Fruit fly (Drosophila melanogaster) whole organism, embryonic: ENCODE results near the gene Or7a.
A peak's percentile ranks its signal among the peaks of the same experiment; 100 is the strongest.

ENCODE experiments used
- ATbp ChIP-seq: fragments of 200-800 bp; sonication (Bioruptor generic); optimal IDR thresholded peaks from 2 replicates; lab custom pipeline; 2017; ENCODE audit warnings: missing biosample characterization, mild to moderate bottlenecking, missing genetic modification characterization, missing genetic modification reagents
- Adf1 ChIP-seq: fragments of 200-800 bp; sonication (Bioruptor generic); IDR thresholded peaks from 2 replicates; pipeline ENCODE4 v1.3.6; 2022; ENCODE audit warnings: missing biosample characterization, missing genetic modification characterization
- Atf6 ChIP-seq: fragments of 200-800 bp; sonication (Bioruptor generic); IDR thresholded peaks from 2 replicates; pipeline ENCODE4 v1.3.6; 2022; ENCODE audit warnings: missing biosample characterization, missing genetic modification characterization
- CG10147 ChIP-seq: fragments of 200-800 bp; sonication (Bioruptor generic); optimal IDR thresholded peaks from 2 replicates; lab custom pipeline; 2019; ENCODE audit warnings: missing biosample characterization, mild to moderate bottlenecking, missing genetic modification characterization, moderate library complexity
- CG10267 ChIP-seq: fragments of 200-800 bp; sonication (Bioruptor generic); optimal IDR thresholded peaks from 2 replicates; lab custom pipeline; 2018; ENCODE audit warnings: missing biosample characterization, mild to moderate bottlenecking, missing genetic modification characterization, moderate library complexity
- CG10462 ChIP-seq: fragments of 200-800 bp; sonication (Bioruptor generic); optimal IDR thresholded peaks from 2 replicates; lab custom pipeline; 2016; ENCODE audit warnings: missing biosample characterization, missing genetic modification characterization
- CG11398 ChIP-seq: fragments of 200-800 bp; sonication (Bioruptor generic); optimal IDR thresholded peaks from 2 replicates; lab custom pipeline; 2016; ENCODE audit warnings: missing biosample characterization, missing genetic modification characterization
- CG11560 ChIP-seq: fragments of 200-800 bp; sonication (Bioruptor generic); IDR thresholded peaks from 3 replicates; pipeline ENCODE4 v1.3.6; 2022; ENCODE audit warnings: missing biosample characterization, missing genetic modification characterization
- CG12104 ChIP-seq: fragments of 200-800 bp; sonication (Bioruptor generic); optimal IDR thresholded peaks from 3 replicates; lab custom pipeline; 2016; ENCODE audit warnings: missing biosample characterization, missing genetic modification characterization
- CG12391 ChIP-seq: fragments of 200-800 bp; sonication (Bioruptor generic); optimal IDR thresholded peaks from 3 replicates; lab custom pipeline; 2018; ENCODE audit warnings: missing biosample characterization, mild to moderate bottlenecking, missing genetic modification characterization, moderate library complexity
- CG12769 ChIP-seq: fragments of 200-800 bp; sonication (Bioruptor generic); optimal IDR thresholded peaks from 2 replicates; lab custom pipeline; 2019; ENCODE audit warnings: missing biosample characterization, mild to moderate bottlenecking, missing genetic modification characterization, moderate library complexity
- CG13624 ChIP-seq: fragments of 200-800 bp; sonication (Bioruptor generic); optimal IDR thresholded peaks from 2 replicates; lab custom pipeline; 2016; ENCODE audit warnings: missing biosample characterization, missing genetic modification characterization
- CG15514 ChIP-seq: fragments of 200-800 bp; sonication (Bioruptor generic); optimal IDR thresholded peaks from 3 replicates; lab custom pipeline; 2017; ENCODE audit warnings: missing biosample characterization, missing genetic modification characterization, mild to moderate bottlenecking, moderate library complexity, missing genetic modification reagents
- CG17361 ChIP-seq: fragments of 200-800 bp; sonication (Bioruptor generic); IDR thresholded peaks from 3 replicates; pipeline ENCODE4 v1.3.6; 2022; ENCODE audit warnings: missing biosample characterization, missing genetic modification characterization
- CG18262 ChIP-seq: fragments of 200-800 bp; optimal IDR thresholded peaks from 3 replicates; lab custom pipeline; 2019; ENCODE audit warnings: missing biosample characterization, mild to moderate bottlenecking, missing genetic modification characterization, moderate library complexity
- CG2129 ChIP-seq: fragments of 200-800 bp; sonication (Bioruptor generic); IDR thresholded peaks from 2 replicates; pipeline ENCODE4 v1.3.6; 2022; ENCODE audit warnings: missing biosample characterization, missing genetic modification characterization; ENCODE audit not compliant: partially characterized antibody
- CG30431 ChIP-seq: fragments of 200-800 bp; sonication (Bioruptor generic); optimal IDR thresholded peaks from 2 replicates; lab custom pipeline; 2017; ENCODE audit warnings: missing biosample characterization, missing genetic modification characterization
- CG3281 ChIP-seq: fragments of 200-800 bp; sonication (Bioruptor generic); optimal IDR thresholded peaks from 3 replicates; lab custom pipeline; 2017; ENCODE audit warnings: missing biosample characterization, mild to moderate bottlenecking, missing genetic modification characterization
- CG3726 ChIP-seq: fragments of 200-800 bp; sonication (Bioruptor generic); IDR thresholded peaks from 3 replicates; pipeline ENCODE4, ENCODE4 v1.3.6; 2022; ENCODE audit warnings: missing biosample characterization, missing genetic modification characterization
- CG4730 ChIP-seq: fragments of 200-800 bp; sonication (Bioruptor generic); IDR thresholded peaks from 2 replicates; pipeline ENCODE4 v1.3.6; 2022; ENCODE audit warnings: missing biosample characterization, missing genetic modification characterization
- CG5245 ChIP-seq: fragments of 200-800 bp; sonication (Bioruptor generic); optimal IDR thresholded peaks from 3 replicates; lab custom pipeline; 2016; ENCODE audit warnings: missing biosample characterization, missing genetic modification characterization
- CG6254 ChIP-seq: fragments of 200-800 bp; sonication (Bioruptor generic); optimal IDR thresholded peaks from 3 replicates; lab custom pipeline; 2017; ENCODE audit warnings: mild to moderate bottlenecking, missing biosample characterization, missing genetic modification reagents, missing genetic modification characterization
- CG9437 ChIP-seq: fragments of 200-800 bp; sonication (Bioruptor generic); optimal IDR thresholded peaks from 2 replicates; lab custom pipeline; 2018; ENCODE audit warnings: missing biosample characterization, mild to moderate bottlenecking, missing genetic modification characterization
- CoRest ChIP-seq: fragments of 200-800 bp; sonication (Bioruptor generic); optimal IDR thresholded peaks from 3 replicates; lab custom pipeline; 2018; ENCODE audit warnings: missing biosample characterization, mild to moderate bottlenecking, missing genetic modification characterization, moderate library complexity
- D19A ChIP-seq: fragments of 200-800 bp; optimal IDR thresholded peaks from 3 replicates; lab custom pipeline; 2019; ENCODE audit warnings: missing biosample characterization, mild to moderate bottlenecking, missing genetic modification characterization, moderate library complexity
- D19B ChIP-seq: fragments of 200-800 bp; sonication (Bioruptor generic); optimal IDR thresholded peaks from 2 replicates; lab custom pipeline; 2017; ENCODE audit warnings: missing biosample characterization, mild to moderate bottlenecking, missing genetic modification characterization
- HHEX ChIP-seq: fragments of 200-800 bp; sonication (Bioruptor generic); optimal IDR thresholded peaks from 3 replicates; lab custom pipeline; 2017; ENCODE audit warnings: missing biosample characterization, mild to moderate bottlenecking, missing genetic modification characterization, missing genetic modification reagents
- Hey ChIP-seq: fragments of 200-800 bp; sonication (Bioruptor generic); optimal IDR thresholded peaks from 3 replicates; lab custom pipeline; 2018; ENCODE audit warnings: missing biosample characterization, mild to moderate bottlenecking, missing genetic modification characterization
- Sox100B ChIP-seq: fragments of 200-800 bp; sonication (Bioruptor generic); optimal IDR thresholded peaks from 3 replicates; lab custom pipeline; 2018; ENCODE audit warnings: missing biosample characterization, mild to moderate bottlenecking, missing genetic modification characterization
- Vsx1 ChIP-seq: fragments of 200-800 bp; sonication (Bioruptor generic); optimal IDR thresholded peaks from 2 replicates; lab custom pipeline; 2017; ENCODE audit warnings: missing biosample characterization, mild to moderate bottlenecking, missing genetic modification characterization, missing genetic modification reagents
- abd-A ChIP-seq: fragments of 200-800 bp; sonication (Bioruptor generic); optimal IDR thresholded peaks from 3 replicates; lab custom pipeline; 2019; ENCODE audit warnings: missing biosample characterization, mild to moderate bottlenecking, missing genetic modification characterization, moderate library complexity
- bowl ChIP-seq: fragments of 200-800 bp; sonication (Bioruptor generic); IDR thresholded peaks from 2 replicates; pipeline ENCODE4 v1.3.6; 2022; ENCODE audit warnings: missing biosample characterization, missing genetic modification characterization
- crol ChIP-seq: fragments of 200-800 bp; sonication (Bioruptor generic); IDR thresholded peaks from 2 replicates; pipeline ENCODE4 v1.3.6; 2022; ENCODE audit warnings: missing biosample characterization, missing genetic modification characterization
- disco-r ChIP-seq: fragments of 200-800 bp; sonication (Bioruptor generic); optimal IDR thresholded peaks from 2 replicates; lab custom pipeline; 2016; ENCODE audit warnings: missing biosample characterization, missing genetic modification characterization
- dmrt99B ChIP-seq: fragments of 200-800 bp; sonication (Bioruptor generic); optimal IDR thresholded peaks from 2 replicates; lab custom pipeline; 2018; ENCODE audit warnings: missing biosample characterization, mild to moderate bottlenecking, missing genetic modification characterization, moderate library complexity
- ftz-f1 ChIP-seq: fragments of 200-800 bp; sonication (Bioruptor generic); optimal IDR thresholded peaks from 2 replicates; lab custom pipeline; 2016; ENCODE audit warnings: missing biosample characterization, missing genetic modification characterization
- gem ChIP-seq: fragments of 200-800 bp; sonication (Bioruptor generic); optimal IDR thresholded peaks from 2 replicates; lab custom pipeline; 2019; ENCODE audit warnings: missing biosample characterization, mild to moderate bottlenecking, missing genetic modification characterization, moderate library complexity
- hbn ChIP-seq: fragments of 200-800 bp; sonication (Bioruptor generic); IDR thresholded peaks from 2 replicates; pipeline ENCODE4 v1.3.6; 2022; ENCODE audit warnings: missing biosample characterization, missing genetic modification characterization; ENCODE audit not compliant: partially characterized antibody
- kni ChIP-seq: fragments of 200-800 bp; sonication (Bioruptor generic); optimal IDR thresholded peaks from 3 replicates; lab custom pipeline; 2017; ENCODE audit warnings: mild to moderate bottlenecking, missing biosample characterization, missing genetic modification reagents, missing genetic modification characterization
- lola ChIP-seq, 3 experiments: fragments of >200 bp in 2 of 3; fragments of 200-800 bp in 1 of 3; sonication (Bioruptor generic) in 1 of 3; optimal IDR thresholded peaks; 2 replicates each; lab custom pipeline; 2017 to 2019; ENCODE audit warnings: missing biosample characterization in 3 of 3, missing genetic modification characterization in 3 of 3, mild to moderate bottlenecking in 1 of 3, moderate library complexity in 1 of 3
- pho ChIP-seq: fragments of 200-800 bp; sonication (Bioruptor generic); optimal IDR thresholded peaks from 2 replicates; lab custom pipeline; 2016; ENCODE audit warnings: missing biosample characterization, missing genetic modification characterization
- prd ChIP-seq, 3 experiments: fragments of >200 bp in 2 of 3; fragments of 200-800 bp in 1 of 3; sonication (Bioruptor generic) in 1 of 3; optimal IDR thresholded peaks in 2 of 3; IDR thresholded peaks in 1 of 3; 2 replicates in 2 of 3; 3 replicates in 1 of 3; pipeline versions ENCODE4 v1.3.6 to Lab custom; 2017 to 2022; ENCODE audit warnings: missing biosample characterization in 1 of 3, missing genetic modification characterization in 1 of 3
- ro ChIP-seq: fragments of 200-800 bp; sonication (Bioruptor generic); IDR thresholded peaks from 2 replicates; pipeline ENCODE4 v1.3.6; 2022; ENCODE audit warnings: missing biosample characterization, missing genetic modification characterization
- tgo ChIP-seq: fragments of 200-800 bp; sonication (Bioruptor generic); IDR thresholded peaks from 3 replicates; pipeline ENCODE4 v1.3.6; 2022; ENCODE audit warnings: missing biosample characterization, missing genetic modification characterization
- vvl ChIP-seq: fragments of 200-800 bp; sonication (Bioruptor generic); IDR thresholded peaks from 2 replicates; pipeline ENCODE4 v1.3.6; 2022; ENCODE audit warnings: missing biosample characterization, missing genetic modification characterization
- yki ChIP-seq: fragments of >200 bp; optimal IDR thresholded peaks from 3 replicates; lab custom pipeline; 2018
- zen2 ChIP-seq: fragments of 200-800 bp; sonication (Bioruptor generic); IDR thresholded peaks from 3 replicates; pipeline ENCODE4 v1.3.6; 2022; ENCODE audit warnings: missing biosample characterization, missing genetic modification characterization; ENCODE audit not compliant: partially characterized antibody

Gene Or7a

dm6 chrX:8114476-8115342 lies 50.8 kb downstream of the Or7a start (continued):
- TF ChIP-seq CG5245 (GFP tag; lab: Kevin White, UChicago) (no peak), CG12104 (GFP tag; lab: Kevin White, UChicago) (peak; percentile 42), zen2 (GFP tag; lab: Robert Waterston, UW) (no peak), Vsx1 (GFP tag; lab: Kevin White, UChicago) (no peak), yki (no peak), CG12391 (tag; lab: Kevin White, UChicago) (peak; percentile 64), CG12769 (tag; lab: Kevin White, UChicago) (peak; percentile 34), kni (peak; percentile 11), CG13624 (GFP tag; lab: Kevin White, UChicago) (peak; percentile 65), CG11398 (no peak), CG17361 (GFP tag; lab: Robert Waterston, UW) (peak; percentile 75), CG3726 (GFP tag; lab: Robert Waterston, UW) (0 out of 3 replicates have a peak, but pooled peaks have one; percentile 59), pho (GFP tag; lab: Kevin White, UChicago) (peak; percentile 74), CG4730 (GFP tag; lab: Robert Waterston, UW) (no peak), gem (tag; lab: Kevin White, UChicago) (peak; percentile 82), CG10462 (no peak), tgo (GFP tag; lab: Robert Waterston, UW) (peak; percentile 42; the same call in 2 of the 3 replicates), ro (GFP tag; lab: Robert Waterston, UW) (no peak), vvl (peak; percentile 43; the same call in 1 of the 2 replicates), prd (optimal IDR thresholded peaks at IDR 0.05; lab: Kevin White, UChicago) (no peak), prd (GFP tag; IDR thresholded peaks at IDR 0.05; lab: Robert Waterston, UW) (peak; percentile 68), CoRest (tag; lab: Kevin White, UChicago) (peak; percentile 73), D19A (peak; percentile 47), Atf6 (peak; percentile 70), bowl (no peak), abd-A (tag; lab: Kevin White, UChicago) (no peak), ftz-f1 (GFP tag; lab: Kevin White, UChicago) (peak; percentile 65), disco-r (GFP tag; lab: Kevin White, UChicago) (peak; percentile 21), CG2129 (GFP tag; lab: Robert Waterston, UW) (no peak), CG11560 (tag; lab: Robert Waterston, UW) (no peak), CG18262 (tag; lab: Kevin White, UChicago) (peak; percentile 55), CG15514 (GFP tag; lab: Kevin White, UChicago) (peak; percentile 41), CG30431 (no peak), HHEX (peak; percentile 70), CG3281 (GFP tag; lab: Kevin White, UChicago) (peak; percentile 86), CG10267 (tag; lab: Kevin White, UChicago) (peak; percentile 39), Sox100B (GFP tag; lab: Kevin White, UChicago) (peak; percentile 61), Adf1 (GFP tag; lab: Robert Waterston, UW) (no peak), hbn (GFP tag; lab: Robert Waterston, UW) (no peak), ATbp (GFP tag; lab: Kevin White, UChicago) (peak; percentile 18), crol (peak; percentile 68), CG10147 (GFP tag; lab: Kevin White, UChicago) (peak; percentile 58), D19B (peak; percentile 36), CG9437 (GFP tag; lab: Kevin White, UChicago) (peak; percentile 46), lola (GFP tag; optimal IDR thresholded peaks at IDR 0.05; lab: Kevin White, UChicago) (peak in 1 of 3 experiments; percentile 18), Hey (peak; percentile 19), CG6254 (GFP tag; lab: Kevin White, UChicago) (peak; percentile 13), dmrt99B (tag; lab: Kevin White, UChicago) (peak; percentile 74)
